Worm (Caenorhabditis elegans) whole organism, L4 larva: ENCODE measurements around the gene ZK430.5.

Source experiments
- R02D3.7 ChIP-seq: fragments of 150-350 bp; sonication (generic microtip); optimal IDR thresholded peaks from 3 replicates; lab custom pipeline; 2014; ENCODE audit warnings: missing biosample characterization, missing genetic modification characterization
- aly-2 ChIP-seq: sonication (generic microtip); optimal IDR thresholded peaks from 2 replicates; lab custom pipeline; 2018; ENCODE audit warnings: missing biosample characterization, missing genetic modification characterization
- ceh-28 ChIP-seq: fragments of 150-350 bp; optimal IDR thresholded peaks from 2 replicates; lab custom pipeline; 2014; ENCODE audit warnings: missing biosample characterization, missing genetic modification reagents, missing genetic modification characterization
- ces-1 ChIP-seq: fragments of 150-350 bp; sonication (generic microtip); optimal IDR thresholded peaks from 4 replicates; lab custom pipeline; 2014; ENCODE audit warnings: missing biosample characterization, missing genetic modification reagents, missing genetic modification characterization
- ctbp-1 ChIP-seq: fragments of 200-800 bp; sonication (Bioruptor generic); IDR thresholded peaks from 2 replicates; pipeline ENCODE4 v1.3.6; 2022; ENCODE audit warnings: missing genetic modification reagents, missing genetic modification characterization, missing compliant biosample characterization
- dve-1 ChIP-seq: sonication (generic microtip); optimal IDR thresholded peaks from 2 replicates; lab custom pipeline; 2017; ENCODE audit warnings: antibody characterized with exemption, mild to moderate bottlenecking, missing genetic modification characterization, missing compliant biosample characterization; ENCODE audit not compliant: insufficient read depth
- egl-27 ChIP-seq: sonication (generic microtip); optimal IDR thresholded peaks from 3 replicates; lab custom pipeline; 2017; ENCODE audit warnings: missing biosample characterization, missing genetic modification reagents, missing genetic modification characterization
- fos-1 ChIP-seq: fragments of 150-350 bp; optimal IDR thresholded peaks from 2 replicates; lab custom pipeline; 2014; ENCODE audit warnings: missing biosample characterization, missing genetic modification characterization
- jun-1 ChIP-seq: fragments of 150-350 bp; optimal IDR thresholded peaks from 2 replicates; lab custom pipeline; 2014; ENCODE audit warnings: missing biosample characterization, missing genetic modification reagents, missing genetic modification characterization
- mdl-1 ChIP-seq, 2 experiments: fragments of 150-350 bp in 1 of 2; sonication (generic microtip) in 1 of 2; optimal IDR thresholded peaks; 2 replicates each; lab custom pipeline; 2014 to 2017; ENCODE audit warnings: missing biosample characterization in 2 of 2, missing genetic modification characterization in 2 of 2
- nhr-237 ChIP-seq: sonication (generic microtip); optimal IDR thresholded peaks from 2 replicates; lab custom pipeline; 2017; ENCODE audit warnings: missing biosample characterization, missing genetic modification characterization
- nhr-77 ChIP-seq: fragments of 150-350 bp; optimal IDR thresholded peaks from 2 replicates; lab custom pipeline; 2014; ENCODE audit warnings: missing biosample characterization, missing genetic modification characterization
- tra-1 ChIP-seq: fragments of 200-800 bp; sonication (Bioruptor generic); IDR thresholded peaks from 2 replicates; pipeline ENCODE4 v1.3.6; 2022; ENCODE audit warnings: missing genetic modification reagents, missing genetic modification characterization, missing compliant biosample characterization
- zag-1 ChIP-seq: fragments of 150-350 bp; optimal IDR thresholded peaks from 2 replicates; lab custom pipeline; 2014; ENCODE audit warnings: missing biosample characterization, missing genetic modification characterization

DNA sequence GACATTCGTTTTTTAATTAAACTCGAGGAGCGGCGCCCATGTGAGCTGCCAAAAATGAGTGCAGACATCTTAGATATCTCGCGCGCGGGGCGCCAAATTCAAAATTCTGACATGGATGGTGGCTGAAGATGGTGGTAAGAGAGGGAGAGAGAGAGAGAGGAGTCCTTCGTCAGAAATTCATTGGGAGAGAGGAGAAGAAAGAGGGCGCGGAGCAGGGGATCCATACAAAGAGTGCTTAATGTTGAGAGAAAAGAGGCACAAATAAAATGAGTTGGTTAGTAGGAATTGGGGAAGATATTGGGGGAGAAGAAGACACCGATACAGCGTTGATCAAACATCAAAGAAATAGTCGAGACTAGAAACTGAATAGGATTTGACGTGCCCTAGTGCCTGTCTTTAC is 48.0 kb downstream of the ZK430.5 start:
- TF ChIP-seq mdl-1 (tag; optimal IDR thresholded peaks at IDR 0.05; lab: Kevin White, UChicago) (no peak), zag-1 (tag; lab: Kevin White, UChicago) (no peak), ctbp-1 (GFP tag; lab: Robert Waterston, UW) (no peak), jun-1 (tag; lab: Kevin White, UChicago) (no peak), nhr-77 (tag; lab: Kevin White, UChicago) (no peak), ces-1 (GFP tag; lab: Kevin White, UChicago) (no peak), dve-1 (tag; lab: Kevin White, UChicago) (no peak), R02D3.7 (tag; lab: Kevin White, UChicago) (no peak), fos-1 (no peak), egl-27 (tag; lab: Kevin White, UChicago) (no peak), nhr-237 (tag; lab: Kevin White, UChicago) (no peak), aly-2 (tag; lab: Kevin White, UChicago) (no peak), ceh-28 (no peak), tra-1 (GFP tag; lab: Robert Waterston, UW) (no peak)
